Worm (Caenorhabditis elegans) whole organism, L2 larva: Measurements from ENCODE around the gene dnj-13.
A peak's percentile ranks its signal among the peaks of the same experiment; 100 is the strongest.

Experiments used
- C34F6.9 ChIP-seq: fragments of 150-350 bp; optimal IDR thresholded peaks from 2 replicates; lab custom pipeline; 2014; ENCODE audit warnings: missing biosample characterization, missing genetic modification characterization
- F13H6.1 ChIP-seq: sonication (generic microtip); optimal IDR thresholded peaks from 2 replicates; lab custom pipeline; 2016; ENCODE audit warnings: missing genetic modification characterization, missing compliant biosample characterization
- R02D3.7 ChIP-seq: fragments of 150-350 bp; optimal IDR thresholded peaks from 2 replicates; lab custom pipeline; 2014; ENCODE audit warnings: missing biosample characterization, missing genetic modification characterization
- Y55F3AM.14 ChIP-seq: fragments of 200-800 bp; sonication (Bioruptor generic); optimal IDR thresholded peaks from 2 replicates; lab custom pipeline; 2018; ENCODE audit warnings: mild to moderate bottlenecking, missing genetic modification characterization, missing compliant biosample characterization
- ZK546.5 ChIP-seq: sonication (generic microtip); optimal IDR thresholded peaks from 2 replicates; lab custom pipeline; 2017; ENCODE audit warnings: missing biosample characterization, missing genetic modification characterization
- alr-1 ChIP-seq: fragments of 150-350 bp; optimal IDR thresholded peaks from 2 replicates; lab custom pipeline; 2014; ENCODE audit warnings: missing biosample characterization, missing genetic modification characterization
- ama-1 ChIP-seq: fragments of 150-350 bp; optimal IDR thresholded peaks from 2 replicates; lab custom pipeline; 2018; ENCODE audit warnings: inconsistent platforms
- blmp-1 ChIP-seq: sonication (generic microtip); optimal IDR thresholded peaks from 2 replicates; lab custom pipeline; 2017; ENCODE audit warnings: missing genetic modification characterization, mild to moderate bottlenecking, missing compliant biosample characterization, antibody characterized with exemption, moderate library complexity; ENCODE audit not compliant: insufficient read depth
- ceh-16 ChIP-seq: fragments of 150-350 bp; optimal IDR thresholded peaks from 2 replicates; lab custom pipeline; 2014; ENCODE audit warnings: missing biosample characterization, missing genetic modification characterization
- ceh-82 ChIP-seq: fragments of 150-350 bp; optimal IDR thresholded peaks from 2 replicates; lab custom pipeline; 2014; ENCODE audit warnings: missing biosample characterization, missing genetic modification characterization
- crh-2 ChIP-seq: sonication (generic microtip); optimal IDR thresholded peaks from 2 replicates; lab custom pipeline; 2017; ENCODE audit warnings: missing biosample characterization, missing genetic modification characterization
- dmd-4 ChIP-seq: sonication (generic microtip); optimal IDR thresholded peaks from 2 replicates; lab custom pipeline; 2017; ENCODE audit warnings: missing biosample characterization, missing genetic modification characterization
- egl-27 ChIP-seq: sonication (generic microtip); optimal IDR thresholded peaks from 3 replicates; lab custom pipeline; 2017; ENCODE audit warnings: missing biosample characterization, missing genetic modification reagents, missing genetic modification characterization
- elt-1 ChIP-seq: fragments of 150-350 bp; optimal IDR thresholded peaks from 2 replicates; lab custom pipeline; 2014; ENCODE audit warnings: missing biosample characterization, missing genetic modification characterization
- elt-3 ChIP-seq: sonication (generic microtip); optimal IDR thresholded peaks from 2 replicates; lab custom pipeline; 2017; ENCODE audit warnings: missing biosample characterization, missing genetic modification characterization
- fos-1 ChIP-seq: fragments of 150-350 bp; optimal IDR thresholded peaks from 2 replicates; lab custom pipeline; 2014; ENCODE audit warnings: missing biosample characterization, missing genetic modification characterization
- gmeb-1 ChIP-seq: fragments of 150-350 bp; optimal IDR thresholded peaks from 2 replicates; lab custom pipeline; 2014; ENCODE audit warnings: missing biosample characterization, missing genetic modification characterization
- lin-11 ChIP-seq: fragments of 150-350 bp; sonication (generic microtip); optimal IDR thresholded peaks from 2 replicates; lab custom pipeline; 2014; ENCODE audit warnings: missing biosample characterization, missing genetic modification characterization, inconsistent platforms, mixed read lengths
- lin-13 ChIP-seq: fragments of 150-350 bp; optimal IDR thresholded peaks from 2 replicates; lab custom pipeline; 2014; ENCODE audit warnings: missing biosample characterization, missing genetic modification reagents, missing genetic modification characterization
- lin-39 ChIP-seq: fragments of 150-350 bp; optimal IDR thresholded peaks from 2 replicates; lab custom pipeline; 2014; ENCODE audit warnings: missing biosample characterization, missing genetic modification reagents, missing genetic modification characterization
- mab-5 ChIP-seq: fragments of 150-350 bp; optimal IDR thresholded peaks from 2 replicates; lab custom pipeline; 2014; ENCODE audit warnings: missing biosample characterization, missing genetic modification characterization
- mbf-1 ChIP-seq: sonication (generic microtip); optimal IDR thresholded peaks from 2 replicates; lab custom pipeline; 2017; ENCODE audit warnings: missing biosample characterization, missing genetic modification characterization
- mdl-1 ChIP-seq, 2 experiments: fragments of 150-350 bp in 1 of 2; sonication (generic microtip) in 1 of 2; optimal IDR thresholded peaks; 2 replicates each; lab custom pipeline; 2017; ENCODE audit warnings: missing biosample characterization in 2 of 2, missing genetic modification characterization in 2 of 2
- nhr-11 ChIP-seq: fragments of 150-350 bp; optimal IDR thresholded peaks from 2 replicates; lab custom pipeline; 2014; ENCODE audit warnings: missing biosample characterization, missing genetic modification characterization
- nhr-12 ChIP-seq: fragments of 150-350 bp; optimal IDR thresholded peaks from 2 replicates; lab custom pipeline; 2014; ENCODE audit warnings: missing biosample characterization, missing genetic modification characterization
- nhr-129 ChIP-seq: fragments of 150-350 bp; optimal IDR thresholded peaks from 2 replicates; lab custom pipeline; 2014; ENCODE audit warnings: missing biosample characterization, missing genetic modification characterization
- nhr-21 ChIP-seq: fragments of 150-350 bp; optimal IDR thresholded peaks from 2 replicates; lab custom pipeline; 2014; ENCODE audit warnings: missing biosample characterization, missing genetic modification characterization
- nhr-23 ChIP-seq: fragments of 150-350 bp; optimal IDR thresholded peaks from 2 replicates; lab custom pipeline; 2014; ENCODE audit warnings: missing biosample characterization, missing genetic modification reagents, missing genetic modification characterization
- nhr-237 ChIP-seq: fragments of 150-350 bp; optimal IDR thresholded peaks from 2 replicates; lab custom pipeline; 2014; ENCODE audit warnings: missing biosample characterization, missing genetic modification characterization
- nhr-25 ChIP-seq: fragments of 150-350 bp; sonication (generic microtip); optimal IDR thresholded peaks from 3 replicates; lab custom pipeline; 2014; ENCODE audit warnings: missing biosample characterization, missing genetic modification characterization
- nhr-6 ChIP-seq: fragments of 150-350 bp; optimal IDR thresholded peaks from 2 replicates; lab custom pipeline; 2014; ENCODE audit warnings: missing biosample characterization, missing genetic modification characterization
- nhr-77 ChIP-seq: fragments of 150-350 bp; optimal IDR thresholded peaks from 2 replicates; lab custom pipeline; 2014; ENCODE audit warnings: missing biosample characterization, missing genetic modification characterization
- sem-4 ChIP-seq: fragments of 150-350 bp; optimal IDR thresholded peaks from 2 replicates; lab custom pipeline; 2014; ENCODE audit warnings: missing biosample characterization, missing genetic modification reagents, missing genetic modification characterization
- skn-1 ChIP-seq: sonication (generic microtip); optimal IDR thresholded peaks from 2 replicates; lab custom pipeline; 2017; ENCODE audit warnings: missing biosample characterization, missing genetic modification characterization
- sma-3 ChIP-seq: sonication (generic microtip); optimal IDR thresholded peaks from 2 replicates; lab custom pipeline; 2016; ENCODE audit warnings: missing genetic modification reagents, missing genetic modification characterization, missing compliant biosample characterization
- sma-9 ChIP-seq, 2 experiments: fragments of 150-350 bp in 1 of 2; sonication (generic microtip) in 1 of 2; optimal IDR thresholded peaks; 2 replicates each; lab custom pipeline; 2014 to 2016; ENCODE audit warnings: missing genetic modification characterization in 2 of 2, mild to moderate bottlenecking in 1 of 2, missing biosample characterization in 1 of 2, missing compliant biosample characterization in 1 of 2, missing genetic modification reagents in 1 of 2, moderate library complexity in 1 of 2
- snpc-4 ChIP-seq: fragments of 150-350 bp; optimal IDR thresholded peaks from 2 replicates; lab custom pipeline; 2014; ENCODE audit warnings: missing biosample characterization, missing genetic modification characterization
- unc-55 ChIP-seq: fragments of 150-350 bp; sonication (generic microtip); optimal IDR thresholded peaks from 3 replicates; lab custom pipeline; 2014; ENCODE audit warnings: missing biosample characterization, missing genetic modification reagents, missing genetic modification characterization
- unc-62 ChIP-seq: fragments of 150-350 bp; optimal IDR thresholded peaks from 2 replicates; lab custom pipeline; 2014; ENCODE audit warnings: missing biosample characterization, missing genetic modification reagents, missing genetic modification characterization
- zag-1 ChIP-seq: fragments of 150-350 bp; optimal IDR thresholded peaks from 2 replicates; lab custom pipeline; 2014; ENCODE audit warnings: missing biosample characterization, missing genetic modification characterization
- ztf-1 ChIP-seq: fragments of 200-800 bp; sonication (Bioruptor generic); conservative IDR thresholded peaks from 2 replicates; pipeline ENCODE4 v1.3.6; 2022; ENCODE audit warnings: missing genetic modification characterization, missing compliant biosample characterization
- ztf-11 ChIP-seq: sonication (generic microtip); optimal IDR thresholded peaks from 2 replicates; lab custom pipeline; 2017; ENCODE audit warnings: missing biosample characterization, missing genetic modification characterization

dnj-13 gene

DNA sequence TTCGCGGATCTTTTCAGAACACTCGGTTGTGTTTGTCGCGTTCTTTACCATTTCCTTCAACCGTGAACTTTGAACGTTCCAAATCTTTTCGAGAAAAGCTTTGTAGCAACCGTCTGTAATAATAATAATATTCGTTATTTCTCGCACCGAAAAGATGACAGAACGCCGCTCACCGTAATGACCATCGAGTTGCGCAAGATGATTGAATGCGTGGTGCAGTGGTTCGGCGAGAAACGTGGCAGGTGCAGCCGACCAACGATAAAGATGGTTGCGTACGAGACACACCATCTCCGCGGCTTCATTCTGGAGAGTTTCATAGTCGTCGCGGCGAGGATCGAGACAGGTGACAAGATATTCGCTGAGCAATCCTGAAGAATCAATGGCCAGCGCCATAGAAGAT lies 2.5 kb upstream of the dnj-13 start:
- no peak for TF ChIP-seq nhr-25 (tag; lab: Kevin White, UChicago)
- no peak for TF ChIP-seq nhr-6 (tag; lab: Kevin White, UChicago)
- TF ChIP-seq nhr-129 (tag; lab: Kevin White, UChicago): no peak
- no peak for TF ChIP-seq F13H6.1 (tag; lab: Kevin White, UChicago)
- no peak for TF ChIP-seq snpc-4 (tag; lab: Kevin White, UChicago)
- TF ChIP-seq sem-4 (tag; lab: Kevin White, UChicago): no peak
- no peak for TF ChIP-seq skn-1 (tag; lab: Kevin White, UChicago)
- no peak for TF ChIP-seq ceh-16 (tag; lab: Kevin White, UChicago)
- no peak for TF ChIP-seq nhr-77 (tag; lab: Kevin White, UChicago)
- TF ChIP-seq unc-62 (GFP tag; lab: Kevin White, UChicago): no peak
- TF ChIP-seq elt-1: no peak
- TF ChIP-seq R02D3.7 (tag; lab: Kevin White, UChicago): no peak
- no peak for TF ChIP-seq lin-13 (GFP tag; lab: Kevin White, UChicago)
- TF ChIP-seq C34F6.9: no peak
- TF ChIP-seq elt-3: no peak
- no peak for TF ChIP-seq nhr-23 (tag; lab: Kevin White, UChicago)

ce11 chrII:11544714-11545113 lies 787 bp upstream of the dnj-13 start, which contains the start of gene F54D5.9:
Gene F54D5.9, minus strand, starts transcription at chrII:11544828.
- no peak for TF ChIP-seq gmeb-1 (tag; lab: Kevin White, UChicago)
- no peak for TF ChIP-seq mbf-1 (tag; lab: Kevin White, UChicago)
- no peak for TF ChIP-seq mab-5 (tag; lab: Kevin White, UChicago)
- TF ChIP-seq R02D3.7 (tag; lab: Kevin White, UChicago): no peak
- no peak for TF ChIP-seq nhr-237
- no peak for TF ChIP-seq F13H6.1 (tag; lab: Kevin White, UChicago)
- TF ChIP-seq nhr-11: no peak
- no peak for TF ChIP-seq unc-55 (GFP tag; lab: Kevin White, UChicago)
- TF ChIP-seq C34F6.9: no peak
- TF ChIP-seq lin-13 (GFP tag; lab: Kevin White, UChicago): no peak
- no peak for TF ChIP-seq lin-39 (tag; lab: Kevin White, UChicago)
- TF ChIP-seq, all 48 proteins: peak for 0

DNA sequence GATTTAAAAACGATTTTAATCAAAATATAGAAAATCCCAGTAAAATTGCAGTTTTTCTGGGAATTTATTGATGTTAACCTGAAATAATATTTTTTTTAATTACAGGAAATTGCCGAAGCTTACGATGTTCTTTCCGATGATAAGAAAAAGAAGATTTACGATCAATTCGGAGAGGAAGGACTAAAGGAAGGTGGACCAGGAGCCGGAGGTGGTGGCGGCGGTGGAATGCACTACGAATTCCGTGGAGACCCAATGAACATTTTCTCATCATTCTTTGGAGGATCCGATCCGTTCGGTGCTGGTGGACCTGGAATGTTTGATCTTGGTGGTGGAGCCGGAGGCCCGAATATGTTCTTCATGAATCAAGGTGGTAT lies 438 bp downstream of the dnj-13 start:
- no peak for TF ChIP-seq ztf-1
- no peak for TF ChIP-seq alr-1
- no peak for TF ChIP-seq unc-55 (GFP tag; lab: Kevin White, UChicago)
- no peak for TF ChIP-seq ZK546.5 (tag; lab: Kevin White, UChicago)
- no peak for TF ChIP-seq mdl-1 (tag; optimal IDR thresholded peaks at IDR 0.05; lab: Kevin White, UChicago)
- no peak for TF ChIP-seq nhr-12 (tag; lab: Kevin White, UChicago)
- no peak for TF ChIP-seq snpc-4 (tag; lab: Kevin White, UChicago)
- TF ChIP-seq nhr-21 (tag; lab: Kevin White, UChicago): no peak
- no peak for TF ChIP-seq nhr-11
- TF ChIP-seq C34F6.9: no peak
- TF ChIP-seq ztf-11 (tag; lab: Kevin White, UChicago): no peak
- TF ChIP-seq Y55F3AM.14 (GFP tag; lab: Kevin White, UChicago): no peak
- no peak for TF ChIP-seq gmeb-1 (tag; lab: Kevin White, UChicago)
- no peak for TF ChIP-seq mbf-1 (tag; lab: Kevin White, UChicago)
- TF ChIP-seq blmp-1 (tag; lab: Kevin White, UChicago): no peak
- no peak for TF ChIP-seq lin-13 (GFP tag; lab: Kevin White, UChicago)
- TF ChIP-seq lin-39 (tag; lab: Kevin White, UChicago): no peak
- TF ChIP-seq sma-3 (GFP tag; lab: Kevin White, UChicago): no peak

ce11 chrII:11547254-11547687 lies 1.8 kb downstream of the dnj-13 start, which contains the start of gene F54D5.7:
Gene F54D5.7, plus strand, starts transcription at chrII:11547517.
- TF ChIP-seq lin-13 (GFP tag; lab: Kevin White, UChicago): peak; percentile 50
- TF ChIP-seq ama-1 (lab: Kevin White, UChicago): peak; percentile 99
- no peak for TF ChIP-seq alr-1
- TF ChIP-seq nhr-23 (tag; lab: Kevin White, UChicago): no peak
- TF ChIP-seq nhr-11: no peak
- peak; percentile 97 for TF ChIP-seq crh-2 (tag; lab: Kevin White, UChicago)
- TF ChIP-seq nhr-129 (tag; lab: Kevin White, UChicago): peak; percentile 83
- no peak for TF ChIP-seq mbf-1 (tag; lab: Kevin White, UChicago)
- TF ChIP-seq nhr-21 (tag; lab: Kevin White, UChicago): peak; percentile 61
- no peak for TF ChIP-seq dmd-4 (tag; lab: Kevin White, UChicago)
- no peak for TF ChIP-seq lin-39 (tag; lab: Kevin White, UChicago)
- peak; percentile 34 for TF ChIP-seq blmp-1 (tag; lab: Kevin White, UChicago)
- no peak for TF ChIP-seq snpc-4 (tag; lab: Kevin White, UChicago)
- TF ChIP-seq C34F6.9: peak; percentile 61
- peak; percentile 27 for TF ChIP-seq sem-4 (tag; lab: Kevin White, UChicago)
- TF ChIP-seq zag-1 (tag; lab: Kevin White, UChicago): no peak
- TF ChIP-seq ceh-82: no peak
- TF ChIP-seq ceh-16 (tag; lab: Kevin White, UChicago): peak; percentile 3
- no peak for TF ChIP-seq egl-27
- TF ChIP-seq nhr-12 (tag; lab: Kevin White, UChicago): no peak
- peak; percentile 13 for TF ChIP-seq fos-1
- TF ChIP-seq F13H6.1 (tag; lab: Kevin White, UChicago): peak; percentile 37
- TF ChIP-seq ztf-11 (tag; lab: Kevin White, UChicago): no peak
- TF ChIP-seq ZK546.5 (tag; lab: Kevin White, UChicago): no peak
- no peak for TF ChIP-seq elt-1
- no peak for TF ChIP-seq lin-11 (tag; lab: Kevin White, UChicago)
- no peak for TF ChIP-seq mab-5 (tag; lab: Kevin White, UChicago)
- TF ChIP-seq unc-55 (GFP tag; lab: Kevin White, UChicago): no peak
- no peak for TF ChIP-seq nhr-237
- TF ChIP-seq sma-9 (GFP tag; optimal IDR thresholded peaks at IDR 0.05; lab: Kevin White, UChicago): peak; percentile 58
- TF ChIP-seq sma-9 (tag; optimal IDR thresholded peaks at IDR 0.05; lab: Kevin White, UChicago): no peak
- TF ChIP-seq Y55F3AM.14 (GFP tag; lab: Kevin White, UChicago): no peak
- no peak for TF ChIP-seq elt-3
- peak in 1 of 2 experiments; percentile 64 for TF ChIP-seq mdl-1 (tag; optimal IDR thresholded peaks at IDR 0.05; lab: Kevin White, UChicago)
